Fruit fly (Drosophila melanogaster) whole organism, wandering third instar larva: Measurements from ENCODE around the gene CG32246.

Source experiments
- Abd-B ChIP-seq: fragments of >200 bp; optimal IDR thresholded peaks from 2 replicates; lab custom pipeline; 2017; ENCODE audit warnings: missing biosample characterization, missing genetic modification characterization
- CG32264 ChIP-seq: fragments of 200-800 bp; sonication (Bioruptor generic); optimal IDR thresholded peaks from 2 replicates; lab custom pipeline; 2016; ENCODE audit warnings: missing biosample characterization, missing genetic modification characterization
- CG9705 ChIP-seq: fragments of 200-800 bp; sonication (Bioruptor generic); optimal IDR thresholded peaks from 2 replicates; lab custom pipeline; 2018; ENCODE audit warnings: missing biosample characterization, mild to moderate bottlenecking, missing genetic modification characterization
- Dif ChIP-seq: fragments of 200-275, 200-300 bp; sonication (Bioruptor generic); optimal IDR thresholded peaks from 2 replicates; lab custom pipeline; 2018; ENCODE audit warnings: missing biosample characterization, missing genetic modification characterization; ENCODE audit not compliant: partially characterized antibody
- HLH106 ChIP-seq: fragments of 200-800 bp; optimal IDR thresholded peaks from 3 replicates; lab custom pipeline; 2019; ENCODE audit warnings: missing biosample characterization, mild to moderate bottlenecking, missing genetic modification characterization, moderate library complexity
- Hnf4 ChIP-seq: fragments of 200-800 bp; sonication (Bioruptor generic); optimal IDR thresholded peaks from 2 replicates; lab custom pipeline; 2016; ENCODE audit warnings: missing biosample characterization, mild to moderate bottlenecking, missing genetic modification characterization
- Hr78 ChIP-seq: fragments of >200 bp; optimal IDR thresholded peaks from 2 replicates; lab custom pipeline; 2017; ENCODE audit warnings: missing biosample characterization, missing genetic modification characterization
- Mio ChIP-seq: sonication (Bioruptor generic); optimal IDR thresholded peaks from 2 replicates; lab custom pipeline; 2016; ENCODE audit warnings: missing biosample characterization, missing genetic modification characterization
- N ChIP-seq: fragments of >200 bp; optimal IDR thresholded peaks from 2 replicates; lab custom pipeline; 2018; ENCODE audit warnings: missing biosample characterization, missing external identifiers, missing genetic modification characterization
- OdsH ChIP-seq: fragments of 200-800 bp; sonication (Bioruptor generic); optimal IDR thresholded peaks from 2 replicates; lab custom pipeline; 2016; ENCODE audit warnings: missing biosample characterization, mild to moderate bottlenecking, missing genetic modification characterization
- Sp1 ChIP-seq: fragments of 200-800 bp; sonication (Bioruptor generic); optimal IDR thresholded peaks from 3 replicates; lab custom pipeline; 2019; ENCODE audit warnings: missing biosample characterization, mild to moderate bottlenecking, missing genetic modification characterization, moderate library complexity
- br ChIP-seq: fragments of 200-800 bp; sonication (Bioruptor generic); optimal IDR thresholded peaks from 2 replicates; lab custom pipeline; 2016; ENCODE audit warnings: missing biosample characterization, missing genetic modification characterization
- brk ChIP-seq: fragments of 200-800 bp; sonication (Bioruptor generic); optimal IDR thresholded peaks from 2 replicates; lab custom pipeline; 2016; ENCODE audit warnings: missing biosample characterization, mild to moderate bottlenecking, missing genetic modification characterization
- dl ChIP-seq, 2 experiments: fragments of 175-275, 200-275 bp in 1 of 2; fragments of 200-275 bp in 1 of 2; sonication (Bioruptor generic); optimal IDR thresholded peaks; lab custom pipeline; 2018; ENCODE audit warnings: mild to moderate bottlenecking in 2 of 2, missing biosample characterization in 2 of 2, missing genetic modification characterization in 2 of 2, moderate library complexity in 2 of 2; ENCODE audit not compliant: partially characterized antibody in 2 of 2, insufficient read depth in 1 of 2
- dmrt93B ChIP-seq: fragments of 200-800 bp; sonication (Bioruptor generic); optimal IDR thresholded peaks from 2 replicates; lab custom pipeline; 2018; ENCODE audit warnings: missing biosample characterization, mild to moderate bottlenecking, missing genetic modification characterization
- dsf ChIP-seq: sonication (Bioruptor generic); optimal IDR thresholded peaks from 2 replicates; lab custom pipeline; 2016; ENCODE audit warnings: missing biosample characterization, missing genetic modification characterization, borderline replicate concordance
- ey ChIP-seq: fragments of 200-800 bp; sonication (Bioruptor generic); optimal IDR thresholded peaks from 2 replicates; lab custom pipeline; 2016; ENCODE audit warnings: missing biosample characterization, missing genetic modification characterization
- foxo ChIP-seq, 2 experiments: fragments of 200-800 bp; sonication (Bioruptor generic); optimal IDR thresholded peaks; 2 replicates in 1 of 2; 3 replicates in 1 of 2; lab custom pipeline; 2016 to 2017; ENCODE audit warnings: missing biosample characterization in 2 of 2, missing genetic modification characterization in 2 of 2
- fru ChIP-seq: fragments of 200-800 bp; sonication (Bioruptor generic); optimal IDR thresholded peaks from 3 replicates; lab custom pipeline; 2016; ENCODE audit warnings: missing biosample characterization, mild to moderate bottlenecking, missing genetic modification characterization
- h ChIP-seq: fragments of 200-800 bp; sonication (Bioruptor generic); optimal IDR thresholded peaks from 3 replicates; lab custom pipeline; 2016; ENCODE audit warnings: missing biosample characterization, mild to moderate bottlenecking, missing genetic modification characterization
- lola ChIP-seq: fragments of >200 bp; optimal IDR thresholded peaks from 2 replicates; lab custom pipeline; 2017; ENCODE audit warnings: missing biosample characterization, missing genetic modification characterization
- pan ChIP-seq: fragments of >200 bp; optimal IDR thresholded peaks from 2 replicates; lab custom pipeline; 2017
- psq ChIP-seq: fragments of 200-800 bp; sonication (Bioruptor generic); optimal IDR thresholded peaks from 3 replicates; lab custom pipeline; 2017; ENCODE audit warnings: missing biosample characterization, mild to moderate bottlenecking, missing genetic modification characterization, moderate library complexity
- rgr ChIP-seq: fragments of 200-800 bp; sonication (Bioruptor generic); optimal IDR thresholded peaks from 3 replicates; lab custom pipeline; 2016; ENCODE audit warnings: missing biosample characterization, mild to moderate bottlenecking, missing genetic modification characterization
- sage ChIP-seq: fragments of 200-800 bp; sonication (Bioruptor generic); optimal IDR thresholded peaks from 2 replicates; lab custom pipeline; 2016; ENCODE audit warnings: missing biosample characterization, mild to moderate bottlenecking, missing genetic modification characterization
- sv ChIP-seq: fragments of 200-800 bp; sonication (Bioruptor generic); optimal IDR thresholded peaks from 3 replicates; lab custom pipeline; 2016; ENCODE audit warnings: missing biosample characterization, missing genetic modification characterization
- tai ChIP-seq: sonication (Bioruptor generic); optimal IDR thresholded peaks from 2 replicates; lab custom pipeline; 2016; ENCODE audit warnings: missing biosample characterization, missing genetic modification characterization
- woc ChIP-seq: sonication (Bioruptor generic); optimal IDR thresholded peaks from 2 replicates; lab custom pipeline; 2016; ENCODE audit warnings: missing biosample characterization, mild to moderate bottlenecking, missing genetic modification characterization

The CG32246 gene

DNA sequence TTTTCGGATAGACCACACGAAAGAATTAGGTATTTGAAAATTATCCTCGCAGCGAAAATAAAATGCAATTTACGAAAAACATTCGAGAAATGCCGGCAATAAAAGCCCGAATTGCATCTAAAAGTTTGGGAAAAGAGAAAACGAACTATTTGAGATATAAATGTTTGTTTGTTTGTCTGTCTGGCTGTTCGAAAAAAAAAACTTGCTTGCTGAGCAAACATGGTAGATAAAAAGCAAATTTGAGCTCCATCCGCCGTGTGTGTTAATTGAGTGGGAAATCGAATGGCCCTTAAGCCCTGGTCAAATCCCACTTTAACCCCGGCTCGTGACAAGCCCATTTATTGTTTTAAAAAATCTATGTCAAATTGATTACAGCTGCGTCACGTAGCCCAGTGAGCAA lies 6.0 kb upstream of the CG32246 start:
- TF ChIP-seq Hr78 (GFP tag; lab: Kevin White, UChicago) (no peak), Mio (no peak), woc (GFP tag; lab: Kevin White, UChicago) (no peak), Sp1 (no peak), CG32264 (GFP tag; lab: Kevin White, UChicago) (no peak), N (GFP tag; lab: Kevin White, UChicago) (no peak), CG9705 (GFP tag; lab: Kevin White, UChicago) (no peak)

DNA sequence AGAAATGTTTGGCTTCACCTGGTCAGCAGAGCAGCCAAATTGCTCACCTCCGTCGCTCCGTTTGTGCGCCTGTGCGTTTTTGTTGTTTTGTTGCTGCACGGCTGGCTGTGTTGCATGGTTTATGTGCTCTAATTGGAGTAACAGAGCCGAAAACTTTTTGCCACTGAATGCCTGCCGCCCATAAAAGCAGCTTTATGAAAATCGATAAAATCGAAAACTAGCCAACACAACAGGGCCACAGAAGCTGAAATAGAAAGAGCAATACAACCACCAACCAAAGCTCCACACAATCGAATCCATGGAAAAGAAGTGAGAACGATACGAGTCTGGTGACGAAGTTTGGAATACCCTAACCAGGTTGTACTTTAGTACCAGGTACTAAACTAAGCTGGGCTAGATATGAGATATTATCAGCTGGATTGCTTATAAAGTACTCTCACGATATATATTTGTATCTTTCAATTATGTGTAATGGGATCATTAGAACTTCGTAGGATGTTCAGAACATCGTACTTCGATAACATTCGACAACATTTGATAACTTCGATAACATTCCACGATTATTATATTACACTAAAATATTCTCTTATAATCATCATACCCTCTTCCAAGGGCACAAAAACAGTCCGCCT lies 2.0 kb upstream of the CG32246 start:
- TF ChIP-seq dl (GFP tag; optimal IDR thresholded peaks at IDR 0.05; lab: Kevin White, UChicago; ENCODE audit: insufficient read depth in 1 of 2, partially characterized antibody in 2 of 2) (no peak), fru (GFP tag; lab: Kevin White, UChicago) (no peak), CG9705 (GFP tag; lab: Kevin White, UChicago) (no peak), brk (GFP tag; lab: Kevin White, UChicago) (no peak), pan (lab: Kevin White, UChicago) (no peak)

DNA sequence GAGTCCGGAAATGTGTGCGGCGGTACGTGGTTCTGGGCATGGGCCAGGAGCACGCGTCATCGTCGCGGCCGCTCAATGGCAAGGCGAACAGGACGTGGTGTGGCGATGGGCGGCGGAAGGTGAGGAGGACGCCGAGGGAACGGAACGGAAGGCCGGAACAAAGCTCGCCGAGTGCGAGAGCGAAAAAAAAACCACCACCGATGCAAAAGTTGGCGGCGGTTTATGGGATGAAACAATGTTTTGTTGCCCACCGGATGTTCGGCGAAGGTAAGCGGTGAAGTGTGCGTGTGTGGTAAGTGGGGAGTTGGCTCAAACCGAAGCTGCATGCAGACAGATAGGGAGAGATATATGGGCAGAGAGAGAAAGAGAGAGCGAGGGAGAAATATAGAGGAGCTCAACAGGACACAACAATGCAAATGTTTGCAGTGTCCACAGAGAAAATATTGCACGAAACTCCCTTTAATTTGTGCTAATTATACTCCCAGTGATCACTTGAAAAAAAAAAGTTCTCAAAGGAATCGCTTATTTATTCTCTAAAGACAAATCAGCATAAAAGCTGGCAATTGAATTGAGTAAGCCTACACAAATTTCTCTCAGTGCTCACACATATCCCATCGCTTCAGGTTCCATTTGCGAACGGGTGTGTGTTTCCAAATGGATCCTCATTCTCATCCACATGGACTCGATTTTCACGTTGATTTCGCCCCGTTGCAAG lies 1.4 kb upstream of the CG32246 start:
- no peak for TF ChIP-seq dmrt93B (GFP tag; lab: Kevin White, UChicago)
- no peak for TF ChIP-seq dl (GFP tag; optimal IDR thresholded peaks at IDR 0.05; lab: Kevin White, UChicago; ENCODE audit: insufficient read depth in 1 of 2, partially characterized antibody in 2 of 2)
- TF ChIP-seq HLH106 (tag; lab: Kevin White, UChicago): peak; percentile 51
- TF ChIP-seq h (GFP tag; lab: Kevin White, UChicago): peak; percentile 61
- TF ChIP-seq N (GFP tag; lab: Kevin White, UChicago): no peak
- peak; percentile 72 for TF ChIP-seq fru (GFP tag; lab: Kevin White, UChicago)
- peak in 1 of 2 experiments; percentile 73 for TF ChIP-seq foxo (GFP tag; optimal IDR thresholded peaks at IDR 0.05; lab: Kevin White, UChicago)
- TF ChIP-seq psq (GFP tag; lab: Kevin White, UChicago): peak; percentile 24
- TF ChIP-seq OdsH (GFP tag; lab: Kevin White, UChicago): peak; percentile 49
- TF ChIP-seq ey (GFP tag; lab: Kevin White, UChicago): peak; percentile 68
- peak; percentile 48 for TF ChIP-seq woc (GFP tag; lab: Kevin White, UChicago)
- no peak for TF ChIP-seq sv (GFP tag; lab: Kevin White, UChicago)
- no peak for TF ChIP-seq tai
- TF ChIP-seq rgr (GFP tag; lab: Kevin White, UChicago): peak; percentile 59
- peak; percentile 47 for TF ChIP-seq Sp1
- peak; percentile 63 for TF ChIP-seq br (GFP tag; lab: Kevin White, UChicago)
- peak; percentile 17 for TF ChIP-seq CG32264 (GFP tag; lab: Kevin White, UChicago)
- peak; percentile 38 for TF ChIP-seq Hnf4 (GFP tag; lab: Kevin White, UChicago)

dm6 chr3L:4623035-4623580 lies 2.1 kb downstream of the CG32246 start:
- TF ChIP-seq Abd-B (GFP tag; lab: Kevin White, UChicago) (no peak), dl (GFP tag; optimal IDR thresholded peaks at IDR 0.05; lab: Kevin White, UChicago; ENCODE audit: insufficient read depth in 1 of 2, partially characterized antibody in 2 of 2) (no peak), psq (GFP tag; lab: Kevin White, UChicago) (peak; percentile 50), CG9705 (GFP tag; lab: Kevin White, UChicago) (no peak)

- TF ChIP-seq dl (GFP tag; optimal IDR thresholded peaks at IDR 0.05; lab: Kevin White, UChicago; ENCODE audit: insufficient read depth in 1 of 2, partially characterized antibody in 2 of 2): no peak
- no peak for TF ChIP-seq CG32264 (GFP tag; lab: Kevin White, UChicago)
- TF ChIP-seq ey (GFP tag; lab: Kevin White, UChicago): peak; percentile 47
- TF ChIP-seq sage (GFP tag; lab: Kevin White, UChicago): no peak
- no peak for TF ChIP-seq sv (GFP tag; lab: Kevin White, UChicago)
- TF ChIP-seq brk (GFP tag; lab: Kevin White, UChicago): no peak
- no peak for TF ChIP-seq CG9705 (GFP tag; lab: Kevin White, UChicago)
- TF ChIP-seq woc (GFP tag; lab: Kevin White, UChicago): peak; percentile 31
- TF ChIP-seq foxo (GFP tag; optimal IDR thresholded peaks at IDR 0.05; lab: Kevin White, UChicago): peak in 1 of 2 experiments; percentile 20
- TF ChIP-seq h (GFP tag; lab: Kevin White, UChicago): peak; percentile 18
- TF ChIP-seq HLH106 (tag; lab: Kevin White, UChicago): peak; percentile 15
- no peak for TF ChIP-seq fru (GFP tag; lab: Kevin White, UChicago)
- TF ChIP-seq dsf (GFP tag; lab: Kevin White, UChicago): no peak
- TF ChIP-seq Abd-B (GFP tag; lab: Kevin White, UChicago): no peak
- no peak for TF ChIP-seq lola (GFP tag; lab: Kevin White, UChicago)
- TF ChIP-seq Dif (GFP tag; lab: Kevin White, UChicago): no peak
- no peak for TF ChIP-seq OdsH (GFP tag; lab: Kevin White, UChicago)
- TF ChIP-seq br (GFP tag; lab: Kevin White, UChicago): peak; percentile 10
- TF ChIP-seq dmrt93B (GFP tag; lab: Kevin White, UChicago): no peak
Observed at dm6 chr3L:4623870-4624269, 2.9 kb downstream of the CG32246 start.
